Worm (Caenorhabditis elegans) whole organism, L4 larva: ENCODE results near the gene Y41E3.7.

Experiments
- D1046.2 ChIP-seq: fragments of 200-800 bp; sonication (Bioruptor generic); IDR thresholded peaks from 2 replicates; pipeline ENCODE4 v1.3.6; 2022; ENCODE audit warnings: missing genetic modification characterization, missing compliant biosample characterization
- T20F7.1 ChIP-seq: fragments of 200-800 bp; sonication (Bioruptor generic); optimal IDR thresholded peaks from 2 replicates; lab custom pipeline; 2018; ENCODE audit warnings: mild to moderate bottlenecking, missing genetic modification characterization, missing compliant biosample characterization
- Y105C5A.15 ChIP-seq: fragments of 200-800 bp; sonication (Bioruptor generic); IDR thresholded peaks from 2 replicates; pipeline ENCODE4 v1.3.6; 2022; ENCODE audit warnings: missing genetic modification characterization, missing compliant biosample characterization
- Y75B8A.6 ChIP-seq: fragments of 200-800 bp; sonication (Bioruptor generic); IDR thresholded peaks from 2 replicates; pipeline ENCODE4 v1.3.6; 2022; ENCODE audit warnings: missing genetic modification reagents, missing genetic modification characterization, missing compliant biosample characterization
- aha-1 ChIP-seq: fragments of 150-350 bp; peaks from one replicate; lab custom pipeline; 2014; ENCODE audit warnings: missing biosample characterization, missing genetic modification characterization
- ceh-44 ChIP-seq: fragments of 200-800 bp; sonication (Bioruptor generic); IDR thresholded peaks from 2 replicates; pipeline ENCODE4 v1.3.6; 2022; ENCODE audit warnings: missing genetic modification reagents, missing genetic modification characterization, missing compliant biosample characterization
- ces-1 ChIP-seq: fragments of 150-350 bp; sonication (generic microtip); optimal IDR thresholded peaks from 4 replicates; lab custom pipeline; 2014; ENCODE audit warnings: missing biosample characterization, missing genetic modification reagents, missing genetic modification characterization
- ctbp-1 ChIP-seq: fragments of 200-800 bp; sonication (Bioruptor generic); IDR thresholded peaks from 2 replicates; pipeline ENCODE4 v1.3.6; 2022; ENCODE audit warnings: missing genetic modification reagents, missing genetic modification characterization, missing compliant biosample characterization
- daf-16 ChIP-seq, 3 experiments: sonication (generic microtip); optimal IDR thresholded peaks; 2 replicates each; lab custom pipeline; 2016 to 2017; ENCODE audit warnings: missing genetic modification characterization in 3 of 3, missing genetic modification reagents in 3 of 3, mild to moderate bottlenecking in 2 of 3, missing compliant biosample characterization in 2 of 3, missing biosample characterization in 1 of 3, moderate library complexity in 1 of 3
- daf-8 ChIP-seq: fragments of 200-800 bp; sonication (Bioruptor generic); IDR thresholded peaks from 2 replicates; pipeline ENCODE4 v1.3.6; 2022; ENCODE audit warnings: missing genetic modification characterization, missing compliant biosample characterization
- dmd-9 ChIP-seq: fragments of 200-800 bp; sonication (Bioruptor generic); IDR thresholded peaks from 2 replicates; pipeline ENCODE4 v1.3.6; 2022; ENCODE audit warnings: missing genetic modification reagents, missing genetic modification characterization, missing compliant biosample characterization
- duxl-1 ChIP-seq: sonication (generic microtip); optimal IDR thresholded peaks from 2 replicates; lab custom pipeline; 2016; ENCODE audit warnings: mild to moderate bottlenecking, missing genetic modification characterization, moderate library complexity, missing compliant biosample characterization; ENCODE audit not compliant: poor library complexity
- dve-1 ChIP-seq: sonication (generic microtip); optimal IDR thresholded peaks from 2 replicates; lab custom pipeline; 2017; ENCODE audit warnings: antibody characterized with exemption, mild to moderate bottlenecking, missing genetic modification characterization, missing compliant biosample characterization; ENCODE audit not compliant: insufficient read depth
- egl-43 ChIP-seq: fragments of 200-800 bp; sonication (Bioruptor generic); IDR thresholded peaks from 2 replicates; pipeline ENCODE4 v1.3.6; 2022; ENCODE audit warnings: missing genetic modification reagents, missing genetic modification characterization, missing compliant biosample characterization
- fkh-10 ChIP-seq: fragments of 150-350 bp; optimal IDR thresholded peaks from 2 replicates; lab custom pipeline; 2014; ENCODE audit warnings: missing biosample characterization, missing genetic modification reagents, missing genetic modification characterization
- fos-1 ChIP-seq: fragments of 150-350 bp; optimal IDR thresholded peaks from 2 replicates; lab custom pipeline; 2014; ENCODE audit warnings: missing biosample characterization, missing genetic modification characterization
- gei-8 ChIP-seq: fragments of 200-800 bp; sonication (Bioruptor generic); optimal IDR thresholded peaks from 2 replicates; lab custom pipeline; 2018; ENCODE audit warnings: mild to moderate bottlenecking, missing genetic modification characterization, missing compliant biosample characterization
- jun-1 ChIP-seq: fragments of 150-350 bp; optimal IDR thresholded peaks from 2 replicates; lab custom pipeline; 2014; ENCODE audit warnings: missing biosample characterization, missing genetic modification reagents, missing genetic modification characterization
- lim-7 ChIP-seq: fragments of 200-800 bp; sonication (Bioruptor generic); IDR thresholded peaks from 2 replicates; pipeline ENCODE4 v1.3.6; 2022; ENCODE audit warnings: missing genetic modification characterization, missing compliant biosample characterization
- lin-13 ChIP-seq: fragments of 150-350 bp; optimal IDR thresholded peaks from 2 replicates; lab custom pipeline; 2014; ENCODE audit warnings: missing biosample characterization, missing genetic modification reagents, missing genetic modification characterization
- lin-15B ChIP-seq: fragments of 150-350 bp; sonication (generic microtip); optimal IDR thresholded peaks from 3 replicates; lab custom pipeline; 2014; ENCODE audit warnings: missing biosample characterization, missing genetic modification characterization
- lin-29 ChIP-seq: fragments of 200-800 bp; sonication (Bioruptor generic); IDR thresholded peaks from 2 replicates; pipeline ENCODE4 v1.3.6; 2022; ENCODE audit warnings: missing genetic modification reagents, missing genetic modification characterization, missing compliant biosample characterization
- lin-38 ChIP-seq: fragments of 200-800 bp; sonication (Bioruptor generic); IDR thresholded peaks from 2 replicates; pipeline ENCODE4 v1.3.6; 2022; ENCODE audit warnings: missing genetic modification reagents, missing genetic modification characterization, missing compliant biosample characterization
- lir-3 ChIP-seq: sonication (generic microtip); optimal IDR thresholded peaks from 2 replicates; lab custom pipeline; 2016; ENCODE audit warnings: mild to moderate bottlenecking, missing genetic modification characterization, missing compliant biosample characterization
- lsy-2 ChIP-seq, 2 experiments: fragments of 150-350 bp in 1 of 2; sonication (generic microtip) in 1 of 2; optimal IDR thresholded peaks; 2 replicates each; lab custom pipeline; 2014 to 2017; ENCODE audit warnings: missing biosample characterization in 2 of 2, missing genetic modification characterization in 2 of 2
- madf-9 ChIP-seq: fragments of 200-800 bp; sonication (Bioruptor generic); conservative IDR thresholded peaks from 2 replicates; pipeline ENCODE4 v1.3.6; 2022; ENCODE audit warnings: missing genetic modification reagents, missing genetic modification characterization, missing compliant biosample characterization
- mdl-1 ChIP-seq, 2 experiments: fragments of 150-350 bp in 1 of 2; sonication (generic microtip) in 1 of 2; optimal IDR thresholded peaks; 2 replicates each; lab custom pipeline; 2014 to 2017; ENCODE audit warnings: missing biosample characterization in 2 of 2, missing genetic modification characterization in 2 of 2
- mep-1 ChIP-seq: fragments of 150-350 bp; sonication (generic microtip); optimal IDR thresholded peaks from 3 replicates; lab custom pipeline; 2014; ENCODE audit warnings: missing biosample characterization, missing genetic modification characterization
- nhr-111 ChIP-seq: fragments of 200-800 bp; sonication (Bioruptor generic); optimal IDR thresholded peaks from 2 replicates; lab custom pipeline; 2018; ENCODE audit warnings: mild to moderate bottlenecking, missing genetic modification characterization, missing compliant biosample characterization
- pha-4 ChIP-seq, 2 experiments: fragments of 150-350 bp in 1 of 2; fragments of 200-800 bp in 1 of 2; sonication (Bioruptor generic) in 1 of 2; IDR thresholded peaks in 1 of 2; optimal IDR thresholded peaks in 1 of 2; 2 replicates each; pipeline versions ENCODE4 v1.3.6 to Lab custom; 2014 to 2022; ENCODE audit warnings: missing genetic modification characterization in 2 of 2, missing genetic modification reagents in 2 of 2, missing biosample characterization in 1 of 2, missing compliant biosample characterization in 1 of 2
- php-3 ChIP-seq: fragments of 200-800 bp; sonication (Bioruptor generic); IDR thresholded peaks from 2 replicates; pipeline ENCODE4 v1.3.6; 2022; ENCODE audit warnings: missing genetic modification reagents, missing genetic modification characterization, missing compliant biosample characterization
- rbr-2 ChIP-seq: sonication (generic microtip); optimal IDR thresholded peaks from 2 replicates; lab custom pipeline; 2016; ENCODE audit warnings: missing genotype, missing genetic modification characterization, missing compliant biosample characterization
- saeg-2 ChIP-seq: fragments of 200-800 bp; sonication (Bioruptor generic); IDR thresholded peaks from 2 replicates; pipeline ENCODE4 v1.3.6; 2022; ENCODE audit warnings: missing genetic modification reagents, missing genetic modification characterization, missing compliant biosample characterization
- sdz-12 ChIP-seq: fragments of 200-800 bp; sonication (Bioruptor generic); optimal IDR thresholded peaks from 2 replicates; lab custom pipeline; 2018; ENCODE audit warnings: mild to moderate bottlenecking, missing genetic modification characterization, missing compliant biosample characterization
- set-16 ChIP-seq: fragments of 200-800 bp; sonication (Bioruptor generic); IDR thresholded peaks from 2 replicates; pipeline ENCODE4 v1.3.6; 2022; ENCODE audit warnings: missing genetic modification reagents, missing genetic modification characterization, missing compliant biosample characterization
- snpc-1.2 ChIP-seq: fragments of 200-800 bp; sonication (Bioruptor generic); IDR thresholded peaks from 2 replicates; pipeline ENCODE4 v1.3.6; 2022; ENCODE audit warnings: missing genetic modification reagents, missing genetic modification characterization, missing compliant biosample characterization
- tra-1 ChIP-seq: fragments of 200-800 bp; sonication (Bioruptor generic); IDR thresholded peaks from 2 replicates; pipeline ENCODE4 v1.3.6; 2022; ENCODE audit warnings: missing genetic modification reagents, missing genetic modification characterization, missing compliant biosample characterization
- vab-7 ChIP-seq: fragments of 200-800 bp; sonication (Bioruptor generic); IDR thresholded peaks from 2 replicates; pipeline ENCODE4 v1.3.6; 2022; ENCODE audit warnings: missing genetic modification reagents, missing genetic modification characterization, missing compliant biosample characterization
- zip-11 ChIP-seq: fragments of 200-800 bp; sonication (Bioruptor generic); IDR thresholded peaks from 2 replicates; pipeline ENCODE4 v1.3.6; 2022; ENCODE audit warnings: missing genetic modification characterization, missing compliant biosample characterization
- ztf-11 ChIP-seq: fragments of 150-350 bp; optimal IDR thresholded peaks from 2 replicates; lab custom pipeline; 2014; ENCODE audit warnings: missing biosample characterization, missing genetic modification characterization
- ztf-7 ChIP-seq: fragments of 150-350 bp; optimal IDR thresholded peaks from 2 replicates; lab custom pipeline; 2014; ENCODE audit warnings: missing biosample characterization, missing genetic modification characterization

Y41E3.7 gene

DNA sequence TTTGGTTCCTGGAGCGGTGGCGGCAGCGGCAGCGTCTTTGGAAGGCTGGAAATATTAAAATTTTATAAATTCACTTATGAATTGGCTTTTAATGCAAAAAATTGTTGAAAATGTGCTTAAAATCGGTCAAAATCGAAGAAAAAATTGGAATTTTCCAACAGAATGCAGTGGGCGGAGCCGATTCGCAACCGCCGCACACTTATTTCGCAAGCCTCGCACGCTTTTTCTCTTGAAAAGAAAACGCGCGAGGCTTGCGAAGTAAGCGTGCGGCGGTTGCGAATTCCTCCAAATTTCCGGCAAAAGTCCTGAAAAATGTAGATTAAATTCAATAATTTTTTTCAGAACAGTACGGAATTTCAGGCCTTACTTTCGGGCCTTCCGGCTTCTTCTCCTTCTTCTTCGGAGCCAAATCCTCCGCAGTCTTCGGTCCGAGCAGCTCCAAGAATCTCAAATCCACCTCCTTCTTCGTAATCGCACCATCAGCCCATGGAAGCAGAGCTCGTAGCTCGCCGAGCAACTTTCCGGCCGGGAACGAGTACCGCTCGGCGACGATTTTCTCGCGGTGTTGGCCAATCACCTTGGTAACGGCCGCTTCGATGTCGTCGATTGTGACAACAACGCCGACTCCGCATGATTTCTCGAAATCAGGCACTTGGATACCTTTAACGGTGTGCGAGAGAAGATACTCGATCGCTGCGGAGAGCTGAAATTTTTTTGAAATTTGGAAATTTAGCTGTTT is 1.5 kb upstream of the Y41E3.7 start:
- TF ChIP-seq sdz-12: no peak
- TF ChIP-seq set-16 (GFP tag; lab: Robert Waterston, UW): peak; percentile 80
- peak; percentile 16; the same call in 1 of the 2 replicates for TF ChIP-seq snpc-1.2 (GFP tag; lab: Robert Waterston, UW)
- TF ChIP-seq pha-4 (GFP tag; IDR thresholded peaks at IDR 0.05; lab: Robert Waterston, UW): 0 out of 2 replicates have a peak, but pooled peaks have one; percentile 25
- TF ChIP-seq pha-4 (tag; optimal IDR thresholded peaks at IDR 0.05; lab: Kevin White, UChicago): no peak
- TF ChIP-seq lin-15B (tag; lab: Kevin White, UChicago): no peak
- TF ChIP-seq lim-7 (GFP tag; lab: Robert Waterston, UW): no peak
- peak; percentile 42 for TF ChIP-seq lin-38 (GFP tag; lab: Robert Waterston, UW)

DNA sequence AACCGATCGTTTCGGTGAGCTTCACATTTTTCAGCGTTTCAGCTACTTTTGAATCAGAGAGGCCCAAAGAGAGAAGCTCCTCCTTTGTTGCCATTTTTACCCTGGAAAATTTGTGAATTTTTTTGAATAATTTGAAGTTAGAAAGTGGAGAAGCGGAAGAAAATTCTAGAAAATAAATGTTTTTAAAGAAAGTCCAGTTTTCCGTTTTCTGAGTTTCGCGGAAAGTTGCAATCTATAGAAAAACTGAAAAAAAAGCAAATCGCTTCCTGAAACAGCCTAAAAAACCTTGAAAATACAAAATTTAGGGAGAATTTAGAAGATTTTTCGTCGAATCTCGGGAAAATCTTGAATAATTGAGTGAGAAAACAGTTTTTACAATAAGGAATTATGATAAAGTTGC is 752 bp upstream of the Y41E3.7 start, which contains the start of gene qars-1:
TSS of gene qars-1 (minus strand) at position 101 of the 400 bp plus-strand sequence.
- TF ChIP-seq rbr-2 (no peak), lin-29 (GFP tag; lab: Robert Waterston, UW) (no peak), lir-3 (tag; lab: Kevin White, UChicago) (no peak), nhr-111 (no peak), madf-9 (no peak), saeg-2 (GFP tag; lab: Robert Waterston, UW) (no peak), mep-1 (tag; lab: Kevin White, UChicago) (no peak), php-3 (GFP tag; lab: Robert Waterston, UW) (no peak), fos-1 (tag; lab: Kevin White, UChicago) (no peak), daf-8 (no peak), ztf-7 (no peak), dve-1 (no peak), zip-11 (GFP tag; lab: Robert Waterston, UW) (no peak), tra-1 (GFP tag; lab: Robert Waterston, UW) (no peak), Y75B8A.6 (GFP tag; lab: Robert Waterston, UW) (no peak), lin-13 (GFP tag; lab: Kevin White, UChicago) (no peak), T20F7.1 (no peak), daf-16 (GFP tag; optimal IDR thresholded peaks at IDR 0.05; lab: Kevin White, UChicago) (no peak), daf-16 (tag; optimal IDR thresholded peaks at IDR 0.05; lab: Kevin White, UChicago) (no peak), duxl-1 (tag; lab: Kevin White, UChicago) (no peak)

DNA sequence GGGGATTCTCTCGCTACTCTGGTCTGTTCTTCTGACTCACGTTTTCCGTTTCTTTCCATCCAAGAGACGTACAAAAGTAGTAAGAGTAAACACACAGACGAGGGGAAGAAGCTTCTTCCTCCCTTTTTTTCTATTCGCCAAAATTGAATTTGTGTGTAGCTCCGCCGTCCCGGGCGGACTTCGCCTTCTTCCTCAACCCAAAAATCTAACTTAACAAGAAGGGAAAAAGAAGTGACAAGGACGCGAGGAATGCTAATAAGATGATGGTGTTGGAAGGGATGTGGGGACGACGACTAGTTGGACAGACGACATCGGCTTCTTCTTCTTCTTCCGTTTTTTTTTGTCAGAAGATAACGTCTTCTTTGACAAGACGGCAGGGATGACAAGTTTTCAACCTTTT is 3.1 kb downstream of the Y41E3.7 start:
- TF ChIP-seq lim-7 (GFP tag; lab: Robert Waterston, UW): no peak
- TF ChIP-seq mdl-1 (tag; optimal IDR thresholded peaks at IDR 0.05; lab: Kevin White, UChicago): peak in 1 of 2 experiments; percentile 28
- peak; percentile 63 for TF ChIP-seq aha-1
- no peak for TF ChIP-seq nhr-111
- no peak for TF ChIP-seq Y105C5A.15
- no peak for TF ChIP-seq D1046.2
- peak; percentile 84 for TF ChIP-seq ctbp-1
- no peak for TF ChIP-seq vab-7 (GFP tag; lab: Robert Waterston, UW)
- no peak for TF ChIP-seq ztf-11 (tag; lab: Kevin White, UChicago)
- no peak for TF ChIP-seq duxl-1 (tag; lab: Kevin White, UChicago)
- TF ChIP-seq egl-43 (GFP tag; lab: Robert Waterston, UW): no peak
- no peak for TF ChIP-seq ceh-44 (GFP tag; lab: Robert Waterston, UW)
- peak; percentile 25 for TF ChIP-seq rbr-2
- peak; percentile 94 for TF ChIP-seq ces-1
- TF ChIP-seq mep-1 (tag; lab: Kevin White, UChicago): peak; percentile 17
- no peak for TF ChIP-seq dmd-9 (GFP tag; lab: Robert Waterston, UW)
- TF ChIP-seq jun-1 (tag; lab: Kevin White, UChicago): no peak
- TF ChIP-seq lsy-2 (tag; optimal IDR thresholded peaks at IDR 0.05; lab: Kevin White, UChicago): peak in 1 of 2 experiments; percentile 30
- TF ChIP-seq gei-8 (GFP tag; lab: Kevin White, UChicago): no peak
- TF ChIP-seq fkh-10 (GFP tag; lab: Kevin White, UChicago): peak; percentile 92
- TF ChIP-seq tra-1 (GFP tag; lab: Robert Waterston, UW): no peak
